Worm (Caenorhabditis elegans): Measurements from ENCODE around the gene pcp-5.
A peak's percentile ranks its signal among the peaks of the same experiment; 100 is the strongest.

pcp-5 gene

ce11 chrIII:7858407-7859029, 48.9 kb downstream of the pcp-5 start, which contains the start of the genes coq-5 and ufm-1 (continued):
- TF ChIP-seq ztf-3 (GFP tag; optimal IDR thresholded peaks at IDR 0.05) (no peak), rpc-1 (optimal IDR thresholded peaks at IDR 0.05) (no peak), rpc-1 (tag; optimal IDR thresholded peaks at IDR 0.05) (no peak), madf-8 (GFP tag; conservative IDR thresholded peaks at IDR 0.05) (no peak), efl-1 (GFP tag; optimal IDR thresholded peaks at IDR 0.05) (no peak), mel-28 (tag; optimal IDR thresholded peaks at IDR 0.05; ENCODE audit: borderline replicate concordance) (no peak), Y53F4B.3 (GFP tag; IDR thresholded peaks at IDR 0.05) (no peak), B0035.1 (tag; optimal IDR thresholded peaks at IDR 0.05) (no peak), repo-1 (tag; optimal IDR thresholded peaks at IDR 0.05) (no peak), bed-1 (GFP tag; IDR thresholded peaks at IDR 0.05) (no peak), F57A8.1 (GFP tag; optimal IDR thresholded peaks at IDR 0.05) (no peak), ets-4 (GFP tag; optimal IDR thresholded peaks at IDR 0.05) (no peak), nfya-1 (tag; optimal IDR thresholded peaks at IDR 0.05; ENCODE audit: borderline replicate concordance, insufficient read depth) (no peak), hlh-26 (GFP tag; conservative IDR thresholded peaks at IDR 0.05) (no peak), C06A6.2 (GFP tag; conservative IDR thresholded peaks at IDR 0.05) (no peak), ceh-27 (GFP tag; optimal IDR thresholded peaks at IDR 0.05) (peak; percentile 31), ceh-40 (GFP tag; IDR thresholded peaks at IDR 0.05) (no peak), ccch-3 (GFP tag; optimal IDR thresholded peaks at IDR 0.05) (no peak), ZK185.1 (tag; optimal IDR thresholded peaks at IDR 0.05; ENCODE audit: poor library complexity, severe bottlenecking) (peak; percentile 69)

ce11 chrIII:7857142-7857541, 50.3 kb downstream of the pcp-5 start, which contains the start of gene tag-307:
Gene tag-307, minus strand, starts transcription at chrIII:7857242.
- TF ChIP-seq unc-130 (GFP tag; optimal IDR thresholded peaks at IDR 0.05) (no peak), B0336.3 (GFP tag; IDR thresholded peaks at IDR 0.05) (no peak), ceh-27 (GFP tag; optimal IDR thresholded peaks at IDR 0.05) (no peak), hmg-20 (GFP tag; IDR thresholded peaks at IDR 0.05) (no peak), hsf-1 (GFP tag; IDR thresholded peaks at IDR 0.05) (no peak), nfyb-1 (GFP tag; IDR thresholded peaks at IDR 0.05) (no peak), dox-1 (GFP tag; IDR thresholded peaks at IDR 0.05) (no peak), somi-1 (GFP tag; optimal IDR thresholded peaks at IDR 0.05) (no peak), sptf-2 (GFP tag; optimal IDR thresholded peaks at IDR 0.05) (no peak), pha-4 (tag; optimal IDR thresholded peaks at IDR 0.05) (no peak), F33H1.4 (GFP tag; IDR thresholded peaks at IDR 0.05) (no peak), ceh-40 (GFP tag; IDR thresholded peaks at IDR 0.05) (no peak), ceh-79 (tag; optimal IDR thresholded peaks at IDR 0.05) (no peak), cebp-1 (GFP tag; IDR thresholded peaks at IDR 0.05) (no peak), cebp-1 (tag; optimal IDR thresholded peaks at IDR 0.05) (no peak), lsy-27 (tag; optimal IDR thresholded peaks at IDR 0.05; ENCODE audit: borderline replicate concordance, insufficient read depth) (no peak), chd-7 (tag; optimal IDR thresholded peaks at IDR 0.05) (no peak)

- peak; percentile 49 for TF ChIP-seq lsl-1 (GFP tag; optimal IDR thresholded peaks at IDR 0.05)
- TF ChIP-seq snpc-3.4 (tag; optimal IDR thresholded peaks at IDR 0.05): peak; percentile 79
- peak; percentile 53; the same call in 1 of the 2 replicates for TF ChIP-seq Y53G8AR.9 (GFP tag; conservative IDR thresholded peaks at IDR 0.05)
- peak; percentile 73 for TF ChIP-seq hsf-1 (GFP tag; IDR thresholded peaks at IDR 0.05)
- TF ChIP-seq hmg-1.2 (GFP tag; IDR thresholded peaks at IDR 0.05): peak; percentile 20; the same call in 1 of the 2 replicates
- no peak for TF ChIP-seq akir-1 (GFP tag; optimal IDR thresholded peaks at IDR 0.05)
- peak; percentile 68 for TF ChIP-seq lin-54 (GFP tag; optimal IDR thresholded peaks at IDR 0.05)
- peak; percentile 12 for TF ChIP-seq somi-1 (GFP tag; optimal IDR thresholded peaks at IDR 0.05)
- TF ChIP-seq egl-18 (GFP tag; IDR thresholded peaks at IDR 0.05): no peak
- TF ChIP-seq snpc-4 (GFP tag; optimal IDR thresholded peaks at IDR 0.05): peak; percentile 20
- peak in 1 of 4 experiments; percentile 53 for TF ChIP-seq snpc-4 (tag; optimal IDR thresholded peaks at IDR 0.05)
- TF ChIP-seq him-1 (tag; optimal IDR thresholded peaks at IDR 0.05): peak; percentile 53
- peak; percentile 57 for TF ChIP-seq ceh-100 (GFP tag; IDR thresholded peaks at IDR 0.05)
- TF ChIP-seq madf-6 (GFP tag; IDR thresholded peaks at IDR 0.05): peak; percentile 58
- no peak for TF ChIP-seq zfh-2 (GFP tag; conservative IDR thresholded peaks at IDR 0.05)
Measured at ce11 chrIII:7855468-7855867, 51.9 kb downstream of the pcp-5 start.
